Worm (Caenorhabditis elegans): Measurements from ENCODE around the gene F46B6.6.

DNA sequence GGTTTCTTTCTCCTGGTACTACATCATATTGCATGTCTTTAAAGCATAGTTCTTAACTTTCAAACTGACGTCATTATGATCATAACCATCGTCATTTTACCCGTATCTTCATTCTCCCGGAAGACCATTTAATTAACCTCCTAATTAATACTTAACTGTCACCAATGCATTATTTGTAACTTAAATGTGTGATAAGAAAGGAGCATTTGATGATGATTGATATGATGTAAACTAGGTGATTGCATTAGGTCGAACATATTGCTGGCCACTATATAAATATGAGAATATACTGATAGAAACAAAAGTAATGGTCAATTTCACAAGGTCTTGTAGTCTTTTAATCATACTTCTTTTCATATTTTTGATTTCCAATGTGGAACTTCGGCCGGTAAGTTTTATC lies 30.4 kb downstream of the F46B6.6 start, which contains the start of gene hrg-3:
- TF ChIP-seq dao-5 (tag; optimal IDR thresholded peaks at IDR 0.05) (no peak), him-1 (tag; optimal IDR thresholded peaks at IDR 0.05) (no peak)
